Fruit fly (Drosophila melanogaster) ovary, adult (tissue): Measurements from ENCODE around the gene CG31468.

ENCODE experiments used
- CG17801 ChIP-seq: fragments of 200-800 bp; optimal IDR thresholded peaks from 2 replicates; lab custom pipeline; 2019; ENCODE audit warnings: missing biosample characterization, mild to moderate bottlenecking, missing genetic modification characterization, moderate library complexity; ENCODE audit not compliant: partially characterized antibody

CG31468 gene

dm6 chr3R:23694579-23695033 is 5.5 kb downstream of the CG31468 start, which contains the start of gene CG10254:
CG10254 (minus strand) TSS chr3R:23694983.
- TF ChIP-seq CG17801: no peak

- TF ChIP-seq CG17801: no peak
These were observed 13.2 kb downstream of the CG31468 start for dm6 chr3R:23686924-23687323.

dm6 chr3R:23685955-23686354 is 14.2 kb downstream of the CG31468 start, which contains the start of gene SPE:
SPE (plus strand) TSS chr3R:23686255.
- no peak for TF ChIP-seq CG17801

dm6 chr3R:23683757-23684156 is 16.4 kb downstream of the CG31468 start, which contains the start of gene CG18754:
CG18754 (plus strand) TSS chr3R:23684057.
- no peak for TF ChIP-seq CG17801

dm6 chr3R:23682203-23682602 is 18.0 kb downstream of the CG31468 start, which contains the start of gene CG16710:
CG16710 (plus strand) TSS chr3R:23682503.
- TF ChIP-seq CG17801: no peak

- TF ChIP-seq CG17801: peak; percentile 0
These were observed 20.2 kb downstream of the CG31468 start, which contains the start of gene eIF3d1 for dm6 chr3R:23679911-23680336. eIF3d1 (plus strand) TSS chr3R:23680039.

dm6 chr3R:23678349-23679193 is 21.6 kb downstream of the CG31468 start, which contains the start of gene GILT2:
GILT2 (plus strand) TSS chr3R:23678895.
- TF ChIP-seq CG17801: peak; percentile 97

dm6 chr3R:23677058-23677457 is 23.1 kb downstream of the CG31468 start, which contains the start of gene GILT3:
GILT3 (plus strand) TSS chr3R:23677358.
- no peak for TF ChIP-seq CG17801

- no peak for TF ChIP-seq CG17801
These were observed 24.5 kb downstream of the CG31468 start for dm6 chr3R:23675646-23676045.

- TF ChIP-seq CG17801: no peak
These were observed 25.8 kb downstream of the CG31468 start for dm6 chr3R:23674369-23674768.

dm6 chr3R:23673084-23673483 is 27.1 kb downstream of the CG31468 start:
- TF ChIP-seq CG17801: no peak

- peak; percentile 98 for TF ChIP-seq CG17801
These were observed 30.5 kb downstream of the CG31468 start, which contains the start of gene CG31145 for dm6 chr3R:23669401-23670216. CG31145 (minus strand) TSS chr3R:23669659.

dm6 chr3R:23668583-23668982 is 31.6 kb downstream of the CG31468 start:
- TF ChIP-seq CG17801: no peak

- no peak for TF ChIP-seq CG17801
These were observed 32.7 kb downstream of the CG31468 start for dm6 chr3R:23667451-23667850.

dm6 chr3R:23666672-23667211 is 33.4 kb downstream of the CG31468 start:
- TF ChIP-seq CG17801: no peak

- no peak for TF ChIP-seq CG17801
These were observed 35.7 kb downstream of the CG31468 start for dm6 chr3R:23664437-23664836.
